Worm (Caenorhabditis elegans): ENCODE results near the gene scl-21.

scl-21 gene

ce11 chrV:19526197-19526596 lies 30.7 kb upstream of the scl-21 start:
- TF ChIP-seq nhr-12 (tag; optimal IDR thresholded peaks at IDR 0.05) (no peak), nhr-25 (tag; optimal IDR thresholded peaks at IDR 0.05) (peak; percentile 65), blmp-1 (tag; optimal IDR thresholded peaks at IDR 0.05; ENCODE audit: insufficient read depth) (peak; percentile 26), sma-9 (GFP tag; optimal IDR thresholded peaks at IDR 0.05) (peak; percentile 9), sma-9 (tag; optimal IDR thresholded peaks at IDR 0.05) (no peak), mbf-1 (tag; optimal IDR thresholded peaks at IDR 0.05) (no peak)

- TF ChIP-seq nhr-237 (tag; optimal IDR thresholded peaks at IDR 0.05) (no peak), ztf-1 (GFP tag; conservative IDR thresholded peaks at IDR 0.05) (no peak), nhr-25 (tag; optimal IDR thresholded peaks at IDR 0.05) (no peak), unc-62 (GFP tag; optimal IDR thresholded peaks at IDR 0.05) (no peak), F13H6.1 (tag; optimal IDR thresholded peaks at IDR 0.05) (peak; percentile 4), mdl-1 (tag; optimal IDR thresholded peaks at IDR 0.05) (peak in 1 of 2 experiments; percentile 33), alr-1 (tag; optimal IDR thresholded peaks at IDR 0.05) (no peak), skn-1 (tag; optimal IDR thresholded peaks at IDR 0.05) (no peak), lsy-2 (tag; optimal IDR thresholded peaks at IDR 0.05) (peak in 1 of 2 experiments; percentile 34), fos-1 (tag; optimal IDR thresholded peaks at IDR 0.05) (peak; percentile 6), lin-39 (tag; optimal IDR thresholded peaks at IDR 0.05) (no peak), sma-9 (GFP tag; optimal IDR thresholded peaks at IDR 0.05) (peak; percentile 66), sma-9 (tag; optimal IDR thresholded peaks at IDR 0.05) (no peak), mbf-1 (tag; optimal IDR thresholded peaks at IDR 0.05) (no peak), crh-2 (tag; optimal IDR thresholded peaks at IDR 0.05) (peak; percentile 82), egl-27 (tag; optimal IDR thresholded peaks at IDR 0.05) (no peak), nhr-11 (tag; optimal IDR thresholded peaks at IDR 0.05) (no peak)
Observed at ce11 chrV:19524569-19524968, 29.1 kb upstream of the scl-21 start.

- TF ChIP-seq Y55F3AM.14 (GFP tag; optimal IDR thresholded peaks at IDR 0.05) (peak; percentile 88), lsy-2 (tag; optimal IDR thresholded peaks at IDR 0.05) (peak; percentile 65 to 89), nhr-10 (tag; optimal IDR thresholded peaks at IDR 0.05) (peak; percentile 71), lin-13 (GFP tag; optimal IDR thresholded peaks at IDR 0.05) (peak; percentile 90), nhr-11 (tag; optimal IDR thresholded peaks at IDR 0.05) (no peak), elt-1 (tag; optimal IDR thresholded peaks at IDR 0.05) (no peak), mdl-1 (tag; optimal IDR thresholded peaks at IDR 0.05) (peak; percentile 75 to 89), elt-3 (tag; optimal IDR thresholded peaks at IDR 0.05) (no peak), R02D3.7 (tag; optimal IDR thresholded peaks at IDR 0.05) (no peak), lin-39 (tag; optimal IDR thresholded peaks at IDR 0.05) (peak; percentile 11), nhr-237 (tag; optimal IDR thresholded peaks at IDR 0.05) (peak; percentile 47), sem-4 (tag; optimal IDR thresholded peaks at IDR 0.05) (peak; percentile 91), nhr-129 (tag; optimal IDR thresholded peaks at IDR 0.05) (peak; percentile 88), ceh-16 (tag; optimal IDR thresholded peaks at IDR 0.05) (peak; percentile 47), C34F6.9 (tag; optimal IDR thresholded peaks at IDR 0.05) (peak; percentile 75), mbf-1 (tag; optimal IDR thresholded peaks at IDR 0.05) (no peak), nhr-12 (tag; optimal IDR thresholded peaks at IDR 0.05) (no peak), peb-1 (tag; optimal IDR thresholded peaks at IDR 0.05) (no peak), ztf-1 (GFP tag; conservative IDR thresholded peaks at IDR 0.05) (no peak), crh-2 (tag; optimal IDR thresholded peaks at IDR 0.05) (peak; percentile 93), lin-11 (tag; optimal IDR thresholded peaks at IDR 0.05) (peak; percentile 52), alr-1 (tag; optimal IDR thresholded peaks at IDR 0.05) (no peak), sma-9 (GFP tag; optimal IDR thresholded peaks at IDR 0.05) (peak; percentile 98), sma-9 (tag; optimal IDR thresholded peaks at IDR 0.05) (peak; percentile 30), gmeb-1 (tag; optimal IDR thresholded peaks at IDR 0.05) (peak; percentile 77), nhr-21 (tag; optimal IDR thresholded peaks at IDR 0.05) (peak; percentile 92), F13H6.1 (tag; optimal IDR thresholded peaks at IDR 0.05) (peak; percentile 88), zag-1 (tag; optimal IDR thresholded peaks at IDR 0.05) (peak; percentile 81), ceh-82 (tag; optimal IDR thresholded peaks at IDR 0.05) (peak; percentile 14), blmp-1 (tag; optimal IDR thresholded peaks at IDR 0.05; ENCODE audit: insufficient read depth) (peak; percentile 77), nhr-23 (tag; optimal IDR thresholded peaks at IDR 0.05) (no peak), egl-27 (tag; optimal IDR thresholded peaks at IDR 0.05) (peak; percentile 93), ztf-4 (tag; optimal IDR thresholded peaks at IDR 0.05) (peak; percentile 92), unc-55 (GFP tag; optimal IDR thresholded peaks at IDR 0.05) (peak; percentile 91), sma-3 (GFP tag; optimal IDR thresholded peaks at IDR 0.05) (peak; percentile 96), fos-1 (tag; optimal IDR thresholded peaks at IDR 0.05) (peak; percentile 79), nhr-25 (tag; optimal IDR thresholded peaks at IDR 0.05) (peak; percentile 94), skn-1 (tag; optimal IDR thresholded peaks at IDR 0.05) (no peak), mab-5 (tag; optimal IDR thresholded peaks at IDR 0.05) (peak; percentile 97), unc-39 (tag; optimal IDR thresholded peaks at IDR 0.05) (no peak), unc-62 (GFP tag; optimal IDR thresholded peaks at IDR 0.05) (peak; percentile 73), nhr-6 (tag; optimal IDR thresholded peaks at IDR 0.05) (peak; percentile 88), aly-2 (tag; optimal IDR thresholded peaks at IDR 0.05) (no peak), ama-1 (optimal IDR thresholded peaks at IDR 0.05) (peak; percentile 94), snpc-4 (tag; optimal IDR thresholded peaks at IDR 0.05) (peak; percentile 62), dmd-4 (tag; optimal IDR thresholded peaks at IDR 0.05) (no peak)
Observed at ce11 chrV:19522551-19523137, 27.2 kb upstream of the scl-21 start.

All from whole organism, L2 larva.